Worm (Caenorhabditis elegans) whole organism, L2 larva: ENCODE measurements around the gene B0334.13.

Experiments used
- ceh-16 ChIP-seq: fragments of 150-350 bp; optimal IDR thresholded peaks from 2 replicates; lab custom pipeline; 2014; ENCODE audit warnings: missing biosample characterization, missing genetic modification characterization
- ceh-82 ChIP-seq: fragments of 150-350 bp; optimal IDR thresholded peaks from 2 replicates; lab custom pipeline; 2014; ENCODE audit warnings: missing biosample characterization, missing genetic modification characterization
- gmeb-1 ChIP-seq: fragments of 150-350 bp; optimal IDR thresholded peaks from 2 replicates; lab custom pipeline; 2014; ENCODE audit warnings: missing biosample characterization, missing genetic modification characterization
- lin-39 ChIP-seq: fragments of 150-350 bp; optimal IDR thresholded peaks from 2 replicates; lab custom pipeline; 2014; ENCODE audit warnings: missing biosample characterization, missing genetic modification reagents, missing genetic modification characterization
- mdl-1 ChIP-seq, 2 experiments: fragments of 150-350 bp in 1 of 2; sonication (generic microtip) in 1 of 2; optimal IDR thresholded peaks; 2 replicates each; lab custom pipeline; 2017; ENCODE audit warnings: missing biosample characterization in 2 of 2, missing genetic modification characterization in 2 of 2
- nhr-11 ChIP-seq: fragments of 150-350 bp; optimal IDR thresholded peaks from 2 replicates; lab custom pipeline; 2014; ENCODE audit warnings: missing biosample characterization, missing genetic modification characterization
- snpc-4 ChIP-seq: fragments of 150-350 bp; optimal IDR thresholded peaks from 2 replicates; lab custom pipeline; 2014; ENCODE audit warnings: missing biosample characterization, missing genetic modification characterization

DNA sequence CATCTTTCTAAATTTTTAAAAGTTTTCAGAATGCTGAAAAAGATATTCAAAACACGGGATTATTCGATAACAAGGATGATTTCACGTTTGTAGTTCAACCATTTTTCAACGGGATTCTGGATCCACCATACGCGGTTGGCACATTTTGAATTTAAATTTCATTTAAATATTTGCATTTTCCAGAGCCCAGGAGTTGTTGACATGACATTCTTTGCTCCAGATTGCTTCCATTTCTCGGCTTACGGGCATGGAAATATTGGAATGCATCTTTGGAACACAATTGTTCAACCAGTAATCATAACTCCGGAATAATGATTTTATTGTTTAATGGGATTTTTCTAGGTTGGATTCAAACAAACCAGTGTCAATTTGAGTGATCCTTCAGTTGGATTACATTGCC lies 37.2 kb upstream of the B0334.13 start:
- TF ChIP-seq nhr-11 (tag; lab: Kevin White, UChicago) (no peak), lin-39 (tag; lab: Kevin White, UChicago) (no peak), ceh-16 (tag; lab: Kevin White, UChicago) (no peak), gmeb-1 (tag; lab: Kevin White, UChicago) (no peak), mdl-1 (tag; optimal IDR thresholded peaks at IDR 0.05; lab: Kevin White, UChicago) (no peak), snpc-4 (tag; lab: Kevin White, UChicago) (no peak), ceh-82 (tag; lab: Kevin White, UChicago) (no peak)
